Fruit fly (Drosophila melanogaster) whole organism, embryonic: ENCODE data around the gene Tom40.
A peak's percentile ranks its signal among the peaks of the same experiment; 100 is the strongest.

Source experiments
- CG10267 ChIP-seq: fragments of 200-800 bp; sonication (Bioruptor generic); optimal IDR thresholded peaks from 2 replicates; lab custom pipeline; 2018; ENCODE audit warnings: missing biosample characterization, mild to moderate bottlenecking, missing genetic modification characterization, moderate library complexity
- CG11085 ChIP-seq: fragments of 200-800 bp; sonication (Bioruptor generic); IDR thresholded peaks from 2 replicates; pipeline ENCODE4 v1.3.6; 2022; ENCODE audit warnings: missing biosample characterization, missing genetic modification characterization
- CG18262 ChIP-seq: fragments of 200-800 bp; optimal IDR thresholded peaks from 3 replicates; lab custom pipeline; 2019; ENCODE audit warnings: missing biosample characterization, mild to moderate bottlenecking, missing genetic modification characterization, moderate library complexity
- CG18599 ChIP-seq: fragments of 200-800 bp; sonication (Bioruptor generic); optimal IDR thresholded peaks from 3 replicates; lab custom pipeline; 2017; ENCODE audit warnings: missing biosample characterization, missing genetic modification characterization, mild to moderate bottlenecking, moderate library complexity, missing genetic modification reagents
- CG18619 ChIP-seq: fragments of 200-800 bp; sonication (Bioruptor generic); optimal IDR thresholded peaks from 3 replicates; lab custom pipeline; 2017; ENCODE audit warnings: missing biosample characterization, mild to moderate bottlenecking, missing genetic modification characterization
- CG2202 ChIP-seq: fragments of 200-800 bp; sonication (Bioruptor generic); optimal IDR thresholded peaks from 2 replicates; lab custom pipeline; 2018; ENCODE audit warnings: missing biosample characterization, mild to moderate bottlenecking, missing genetic modification characterization
- CG2712 ChIP-seq: fragments of 200-800 bp; optimal IDR thresholded peaks from 3 replicates; lab custom pipeline; 2019; ENCODE audit warnings: missing biosample characterization, mild to moderate bottlenecking, missing genetic modification characterization, moderate library complexity
- CG3065 ChIP-seq: fragments of 200-800 bp; sonication (Bioruptor generic); optimal IDR thresholded peaks from 2 replicates; lab custom pipeline; 2016; ENCODE audit warnings: missing biosample characterization, missing genetic modification characterization
- CG32532 ChIP-seq: fragments of 200-800 bp; sonication (Bioruptor generic); IDR thresholded peaks from 2 replicates; pipeline ENCODE4 v1.3.6; 2022; ENCODE audit warnings: missing biosample characterization, missing genetic modification characterization
- CG32772 ChIP-seq: fragments of 200-800 bp; sonication (Bioruptor generic); IDR thresholded peaks from 2 replicates; pipeline ENCODE4 v1.3.6; 2022; ENCODE audit warnings: missing biosample characterization, missing genetic modification characterization
- CG6254 ChIP-seq: fragments of 200-800 bp; sonication (Bioruptor generic); optimal IDR thresholded peaks from 3 replicates; lab custom pipeline; 2017; ENCODE audit warnings: mild to moderate bottlenecking, missing biosample characterization, missing genetic modification reagents, missing genetic modification characterization
- CG6791 ChIP-seq: fragments of 200-800 bp; sonication (Bioruptor generic); IDR thresholded peaks from 3 replicates; pipeline ENCODE4 v1.3.6; 2022; ENCODE audit warnings: missing biosample characterization, missing genetic modification characterization; ENCODE audit not compliant: partially characterized antibody
- CG7372 ChIP-seq: fragments of 200-800 bp; sonication (Bioruptor generic); IDR thresholded peaks from 2 replicates; pipeline ENCODE4 v1.3.6; 2022; ENCODE audit warnings: missing biosample characterization, missing genetic modification characterization
- Camta ChIP-seq: fragments of 200-800 bp; sonication (Bioruptor generic); optimal IDR thresholded peaks from 2 replicates; lab custom pipeline; 2016; ENCODE audit warnings: missing biosample characterization, missing genetic modification characterization
- Dp ChIP-seq: fragments of 200-800 bp; sonication (Bioruptor generic); optimal IDR thresholded peaks from 2 replicates; lab custom pipeline; 2018; ENCODE audit warnings: missing biosample characterization, mild to moderate bottlenecking, missing genetic modification characterization, moderate library complexity
- Dref ChIP-seq: fragments of 200-800 bp; sonication (Bioruptor generic); IDR thresholded peaks from 2 replicates; pipeline ENCODE4 v1.3.6; 2022; ENCODE audit warnings: missing biosample characterization, missing genetic modification characterization
- E2f1 ChIP-seq: fragments of 200-800 bp; sonication (Bioruptor generic); IDR thresholded peaks from 2 replicates; pipeline ENCODE4 v1.3.6; 2022; ENCODE audit warnings: missing biosample characterization, missing genetic modification characterization
- E2f2 ChIP-seq: fragments of 200-800 bp; sonication (Bioruptor generic); IDR thresholded peaks from 2 replicates; pipeline ENCODE4 v1.3.6; 2022; ENCODE audit warnings: missing biosample characterization, missing genetic modification characterization
- Hey ChIP-seq: fragments of 200-800 bp; sonication (Bioruptor generic); optimal IDR thresholded peaks from 3 replicates; lab custom pipeline; 2018; ENCODE audit warnings: missing biosample characterization, mild to moderate bottlenecking, missing genetic modification characterization
- Hr3 ChIP-seq: fragments of 200-800 bp; sonication (Bioruptor generic); optimal IDR thresholded peaks from 3 replicates; lab custom pipeline; 2016; ENCODE audit warnings: missing biosample characterization, missing genetic modification characterization
- Hr51 ChIP-seq, 2 experiments: fragments of 200-800 bp; sonication (Bioruptor generic); optimal IDR thresholded peaks; 2 replicates in 1 of 2; 3 replicates in 1 of 2; lab custom pipeline; 2016 to 2018; ENCODE audit warnings: missing biosample characterization in 2 of 2, missing genetic modification characterization in 2 of 2, mild to moderate bottlenecking in 1 of 2, moderate library complexity in 1 of 2
- Nf-YA ChIP-seq: fragments of 200-800 bp; sonication (Bioruptor generic); IDR thresholded peaks from 2 replicates; pipeline ENCODE4 v1.3.6; 2022; ENCODE audit warnings: missing biosample characterization, missing genetic modification characterization
- NfI ChIP-seq: fragments of 200-800 bp; sonication (Bioruptor generic); optimal IDR thresholded peaks from 3 replicates; lab custom pipeline; 2018; ENCODE audit warnings: missing biosample characterization, mild to moderate bottlenecking, missing genetic modification characterization, moderate library complexity
- Oaz ChIP-seq: fragments of 200-800 bp; sonication (Bioruptor generic); IDR thresholded peaks from 2 replicates; pipeline ENCODE4 v1.3.6; 2022; ENCODE audit warnings: missing biosample characterization, missing genetic modification characterization
- PHDP ChIP-seq: fragments of 200-800 bp; sonication (Bioruptor generic); optimal IDR thresholded peaks from 3 replicates; lab custom pipeline; 2018; ENCODE audit warnings: missing biosample characterization, mild to moderate bottlenecking, missing genetic modification characterization, moderate library complexity
- Ptx1 ChIP-seq: fragments of 200-800 bp; sonication (Bioruptor generic); IDR thresholded peaks from 2 replicates; pipeline ENCODE4 v1.3.6; 2022; ENCODE audit warnings: missing biosample characterization, missing genetic modification characterization
- Scr ChIP-seq: fragments of 200-800 bp; sonication (Bioruptor generic); IDR thresholded peaks from 2 replicates; pipeline ENCODE4 v1.3.6; 2022; ENCODE audit warnings: missing biosample characterization, missing genetic modification characterization; ENCODE audit not compliant: partially characterized antibody
- Trl ChIP-seq, 3 experiments: fragments of >200 bp in 2 of 3; fragments of 200-800 bp in 1 of 3; sonication (Bioruptor generic) in 1 of 3; optimal IDR thresholded peaks; 2 replicates in 1 of 3; 3 replicates in 2 of 3; lab custom pipeline; 2016 to 2017; ENCODE audit warnings: missing biosample characterization in 1 of 3, missing genetic modification characterization in 1 of 3
- abd-A ChIP-seq: fragments of 200-800 bp; sonication (Bioruptor generic); optimal IDR thresholded peaks from 3 replicates; lab custom pipeline; 2019; ENCODE audit warnings: missing biosample characterization, mild to moderate bottlenecking, missing genetic modification characterization, moderate library complexity
- ara ChIP-seq: fragments of 200-800 bp; sonication (Bioruptor generic); IDR thresholded peaks from 2 replicates; pipeline ENCODE4 v1.3.6; 2022; ENCODE audit warnings: missing biosample characterization, missing genetic modification characterization
- bbx ChIP-seq: fragments of 200-800 bp; sonication (Bioruptor generic); IDR thresholded peaks from 2 replicates; pipeline ENCODE4 v1.3.6; 2022; ENCODE audit warnings: missing biosample characterization, missing genetic modification characterization; ENCODE audit not compliant: partially characterized antibody
- bsh ChIP-seq, 2 experiments: fragments of 200-800 bp; sonication (Bioruptor generic); optimal IDR thresholded peaks; 2 replicates each; lab custom pipeline; 2017 to 2018; ENCODE audit warnings: mild to moderate bottlenecking in 2 of 2, missing biosample characterization in 2 of 2, missing genetic modification characterization in 2 of 2, moderate library complexity in 1 of 2
- cg ChIP-seq: fragments of 200-800 bp; sonication (Bioruptor generic); optimal IDR thresholded peaks from 3 replicates; lab custom pipeline; 2019; ENCODE audit warnings: missing biosample characterization, mild to moderate bottlenecking, missing genetic modification characterization, moderate library complexity
- crol ChIP-seq: fragments of 200-800 bp; sonication (Bioruptor generic); IDR thresholded peaks from 2 replicates; pipeline ENCODE4 v1.3.6; 2022; ENCODE audit warnings: missing biosample characterization, missing genetic modification characterization
- emc ChIP-seq: fragments of 200-800 bp; sonication (Bioruptor generic); optimal IDR thresholded peaks from 2 replicates; lab custom pipeline; 2016; ENCODE audit warnings: missing biosample characterization, missing genetic modification characterization
- ind ChIP-seq: fragments of 200-800 bp; sonication (Bioruptor generic); optimal IDR thresholded peaks from 3 replicates; lab custom pipeline; 2016; ENCODE audit warnings: missing biosample characterization, missing genetic modification characterization
- jigr1 ChIP-seq: fragments of 200-800 bp; sonication (Bioruptor generic); IDR thresholded peaks from 3 replicates; pipeline ENCODE4 v1.3.6; 2022; ENCODE audit warnings: missing biosample characterization, missing genetic modification characterization
- pb ChIP-seq: fragments of 200-800 bp; sonication (Bioruptor generic); optimal IDR thresholded peaks from 3 replicates; lab custom pipeline; 2016; ENCODE audit warnings: missing biosample characterization, missing genetic modification characterization
- pho ChIP-seq: fragments of 200-800 bp; sonication (Bioruptor generic); optimal IDR thresholded peaks from 2 replicates; lab custom pipeline; 2016; ENCODE audit warnings: missing biosample characterization, missing genetic modification characterization
- prd ChIP-seq, 3 experiments: fragments of >200 bp in 2 of 3; fragments of 200-800 bp in 1 of 3; sonication (Bioruptor generic) in 1 of 3; optimal IDR thresholded peaks in 2 of 3; IDR thresholded peaks in 1 of 3; 2 replicates in 2 of 3; 3 replicates in 1 of 3; pipeline versions ENCODE4 v1.3.6 to Lab custom; 2017 to 2022; ENCODE audit warnings: missing biosample characterization in 1 of 3, missing genetic modification characterization in 1 of 3
- psq ChIP-seq: fragments of 200-800 bp; sonication (Bioruptor generic); optimal IDR thresholded peaks from 2 replicates; lab custom pipeline; 2017; ENCODE audit warnings: missing biosample characterization, missing genetic modification characterization
- pzg ChIP-seq: fragments of 200-800 bp; sonication (Bioruptor generic); optimal IDR thresholded peaks from 3 replicates; lab custom pipeline; 2018; ENCODE audit warnings: missing biosample characterization, mild to moderate bottlenecking, missing genetic modification characterization, moderate library complexity
- ro ChIP-seq: fragments of 200-800 bp; sonication (Bioruptor generic); IDR thresholded peaks from 2 replicates; pipeline ENCODE4 v1.3.6; 2022; ENCODE audit warnings: missing biosample characterization, missing genetic modification characterization
- sc ChIP-seq, 3 experiments: fragments of >200 bp in 2 of 3; fragments of 200-800 bp in 1 of 3; sonication (Bioruptor generic) in 1 of 3; optimal IDR thresholded peaks; 2 replicates in 2 of 3; 3 replicates in 1 of 3; lab custom pipeline; 2017; ENCODE audit warnings: mild to moderate bottlenecking in 1 of 3, missing biosample characterization in 1 of 3, missing genetic modification characterization in 1 of 3, missing genetic modification reagents in 1 of 3
- sr ChIP-seq: fragments of 200-800 bp; sonication (Bioruptor generic); IDR thresholded peaks from 3 replicates; pipeline ENCODE4 v1.3.6; 2022; ENCODE audit warnings: missing biosample characterization, missing genetic modification characterization

Tom40 gene

dm6 chrX:7705175-7706097 lies 31.3 kb upstream of the Tom40 start (continued):
- TF ChIP-seq Dp (GFP tag; lab: Kevin White, UChicago) (no peak), Hr51 (GFP tag; optimal IDR thresholded peaks at IDR 0.05; lab: Kevin White, UChicago) (peak; percentile 80 to 96), pho (GFP tag; lab: Kevin White, UChicago) (peak; percentile 83), sr (GFP tag; lab: Robert Waterston, UW) (peak; percentile 52; the same call in 1 of the 3 replicates), CG2202 (tag; lab: Kevin White, UChicago) (peak; percentile 83), bbx (GFP tag; lab: Robert Waterston, UW) (no peak), E2f2 (GFP tag; lab: Robert Waterston, UW) (peak; percentile 64; the same call in 1 of the 2 replicates), CG2712 (tag; lab: Kevin White, UChicago) (peak; percentile 97), Oaz (GFP tag; lab: Robert Waterston, UW) (peak; percentile 55), Ptx1 (GFP tag; lab: Robert Waterston, UW) (peak; percentile 89), NfI (GFP tag; lab: Kevin White, UChicago) (peak; percentile 94), CG6791 (GFP tag; lab: Robert Waterston, UW) (no peak), CG18599 (peak; percentile 97), pzg (GFP tag; lab: Kevin White, UChicago) (peak; percentile 13), crol (GFP tag; lab: Robert Waterston, UW) (peak; percentile 44; the same call in 1 of the 2 replicates), CG7372 (GFP tag; lab: Robert Waterston, UW) (peak; percentile 86), Trl (optimal IDR thresholded peaks at IDR 0.05; lab: Kevin White, UChicago) (peak; percentile 88 to 91), Trl (GFP tag; optimal IDR thresholded peaks at IDR 0.05; lab: Kevin White, UChicago) (peak; percentile 42), PHDP (tag; lab: Kevin White, UChicago) (peak; percentile 95), prd (optimal IDR thresholded peaks at IDR 0.05; lab: Kevin White, UChicago) (no peak), prd (GFP tag; IDR thresholded peaks at IDR 0.05; lab: Robert Waterston, UW) (peak; percentile 87; the same call in 2 of the 3 replicates), ara (GFP tag; lab: Robert Waterston, UW) (peak; percentile 76), E2f1 (GFP tag; lab: Robert Waterston, UW) (peak; percentile 85), CG10267 (tag; lab: Kevin White, UChicago) (peak; percentile 89), Camta (GFP tag; lab: Kevin White, UChicago) (peak; percentile 82), Hey (peak; percentile 47), CG18619 (GFP tag; lab: Kevin White, UChicago) (peak; percentile 95), CG6254 (GFP tag; lab: Kevin White, UChicago) (peak; percentile 88), pb (GFP tag; lab: Kevin White, UChicago) (peak; percentile 52), CG3065 (peak; percentile 83), jigr1 (GFP tag; lab: Robert Waterston, UW) (peak; percentile 80), Scr (GFP tag; lab: Robert Waterston, UW) (no peak), Dref (GFP tag; lab: Robert Waterston, UW) (no peak), CG18262 (tag; lab: Kevin White, UChicago) (peak; percentile 98), Nf-YA (GFP tag; lab: Robert Waterston, UW) (peak; percentile 48; the same call in 1 of the 2 replicates), CG11085 (peak; percentile 68), CG32772 (peak; percentile 76), ind (GFP tag; lab: Kevin White, UChicago) (peak; percentile 93), cg (GFP tag; lab: Kevin White, UChicago) (peak; percentile 56), emc (GFP tag; lab: Kevin White, UChicago) (peak; percentile 49), Hr3 (peak; percentile 92), abd-A (peak; percentile 26), CG32532 (peak; percentile 89), ro (GFP tag; lab: Robert Waterston, UW) (peak; percentile 53; the same call in 1 of the 2 replicates), sc (optimal IDR thresholded peaks at IDR 0.05; lab: Kevin White, UChicago) (no peak), sc (GFP tag; optimal IDR thresholded peaks at IDR 0.05; lab: Kevin White, UChicago) (peak; percentile 94), bsh (GFP tag; optimal IDR thresholded peaks at IDR 0.05; lab: Kevin White, UChicago) (peak; percentile 69 to 95), psq (GFP tag; lab: Kevin White, UChicago) (peak; percentile 78)
